Fruit fly (Drosophila melanogaster) ovary, adult (tissue): ENCODE measurements around the gene CG2186.

Experiments used
- CG17801 ChIP-seq: fragments of 200-800 bp; optimal IDR thresholded peaks from 2 replicates; lab custom pipeline; 2019; ENCODE audit warnings: missing biosample characterization, mild to moderate bottlenecking, missing genetic modification characterization, moderate library complexity; ENCODE audit not compliant: partially characterized antibody

Gene CG2186

dm6 chrX:10877087-10877935 lies 19.9 kb downstream of the CG2186 start, which contains the start of gene CG1637:
CG1637 (minus strand) TSS chrX:10877893.
- peak; percentile 9 for TF ChIP-seq CG17801 (GFP tag; lab: Kevin White, UChicago)

dm6 chrX:10882786-10883185 lies 25.3 kb downstream of the CG2186 start:
- no peak for TF ChIP-seq CG17801 (GFP tag; lab: Kevin White, UChicago)

- TF ChIP-seq CG17801 (GFP tag; lab: Kevin White, UChicago): no peak
Observed at dm6 chrX:10883740-10884139, 26.3 kb downstream of the CG2186 start.

- no peak for TF ChIP-seq CG17801 (GFP tag; lab: Kevin White, UChicago)
Observed at dm6 chrX:10886418-10886817, 29.0 kb downstream of the CG2186 start.

- TF ChIP-seq CG17801 (GFP tag; lab: Kevin White, UChicago): no peak
Observed at dm6 chrX:10887643-10888042, 30.2 kb downstream of the CG2186 start.

- TF ChIP-seq CG17801 (GFP tag; lab: Kevin White, UChicago): peak; percentile 47
Observed at dm6 chrX:10889955-10890617, 32.6 kb downstream of the CG2186 start.

dm6 chrX:10891150-10891549 lies 33.7 kb downstream of the CG2186 start, which contains the start of gene Ork1:
Ork1 (minus strand) TSS chrX:10891250.
- TF ChIP-seq CG17801 (GFP tag; lab: Kevin White, UChicago): no peak

- peak; percentile 40 for TF ChIP-seq CG17801 (GFP tag; lab: Kevin White, UChicago)
Observed at dm6 chrX:10893208-10893607, 35.8 kb downstream of the CG2186 start.

- TF ChIP-seq CG17801 (GFP tag; lab: Kevin White, UChicago): peak; percentile 64
Observed at dm6 chrX:10899232-10899631, 41.8 kb downstream of the CG2186 start, which contains the start of gene CG1582. CG1582 (minus strand) TSS chrX:10899302.

dm6 chrX:10899665-10900064 lies 42.2 kb downstream of the CG2186 start, which contains the start of gene CG15208:
CG15208 (plus strand) TSS chrX:10899965.
- TF ChIP-seq CG17801 (GFP tag; lab: Kevin White, UChicago): no peak

- peak; percentile 36 for TF ChIP-seq CG17801 (GFP tag; lab: Kevin White, UChicago)
Observed at dm6 chrX:10905047-10905446, 47.6 kb downstream of the CG2186 start.

dm6 chrX:10905467-10905866 lies 48.0 kb downstream of the CG2186 start, which contains the start of gene CG43901:
CG43901 (plus strand) TSS chrX:10905767.
- TF ChIP-seq CG17801 (GFP tag; lab: Kevin White, UChicago): no peak

dm6 chrX:10906222-10906866 lies 48.9 kb downstream of the CG2186 start:
- no peak for TF ChIP-seq CG17801 (GFP tag; lab: Kevin White, UChicago)

dm6 chrX:10912585-10912984 lies 55.1 kb downstream of the CG2186 start:
- TF ChIP-seq CG17801 (GFP tag; lab: Kevin White, UChicago): no peak
